Worm (Caenorhabditis elegans): ENCODE measurements around the gene F59B2.14.

The F59B2.14 gene

DNA sequence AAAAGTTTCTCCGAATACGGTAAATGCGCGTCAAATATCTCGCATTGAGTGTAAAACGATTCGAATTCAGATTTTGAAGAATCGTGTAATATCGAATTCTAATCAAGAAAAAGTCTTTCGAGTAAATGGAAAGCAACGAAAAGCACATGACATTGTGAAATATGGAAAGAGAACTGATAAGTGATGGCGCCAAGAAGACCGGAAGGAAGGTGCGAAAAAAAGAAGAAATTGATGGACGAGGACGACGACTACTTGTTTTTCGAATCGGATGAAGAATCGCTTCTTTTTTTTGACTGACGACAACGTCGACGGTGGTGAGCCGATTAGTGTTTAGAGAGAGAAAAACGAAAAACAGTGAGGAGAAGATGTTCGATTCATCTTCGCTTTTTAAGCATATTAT lies 36.5 kb downstream of the F59B2.14 start (continued):
- TF ChIP-seq snpc-4 (tag; optimal IDR thresholded peaks at IDR 0.05) (no peak), sptf-1 (tag; optimal IDR thresholded peaks at IDR 0.05) (no peak), unc-86 (tag; optimal IDR thresholded peaks at IDR 0.05) (no peak), elt-2 (tag; optimal IDR thresholded peaks at IDR 0.05) (peak; percentile 41), ztf-11 (tag; optimal IDR thresholded peaks at IDR 0.05) (no peak), zip-4 (GFP tag; optimal IDR thresholded peaks at IDR 0.05) (no peak), hpl-2 (GFP tag; optimal IDR thresholded peaks at IDR 0.05) (no peak), nhr-85 (tag) (peak; percentile 49), ces-1 (GFP tag; optimal IDR thresholded peaks at IDR 0.05) (no peak), dpl-1 (GFP tag; optimal IDR thresholded peaks at IDR 0.05) (no peak), C04F5.9 (tag; optimal IDR thresholded peaks at IDR 0.05) (no peak), egl-27 (tag; optimal IDR thresholded peaks at IDR 0.05) (no peak), vab-15 (tag; optimal IDR thresholded peaks at IDR 0.05) (no peak), mef-2 (tag; optimal IDR thresholded peaks at IDR 0.05) (no peak), zag-1 (tag; optimal IDR thresholded peaks at IDR 0.05) (no peak), nhr-19 (GFP tag; conservative IDR thresholded peaks at IDR 0.05) (no peak), nhr-12 (tag; optimal IDR thresholded peaks at IDR 0.05) (no peak), nhr-77 (tag; optimal IDR thresholded peaks at IDR 0.05) (no peak), fkh-8 (tag; optimal IDR thresholded peaks at IDR 0.05) (peak; percentile 16), lin-14 (GFP tag; optimal IDR thresholded peaks at IDR 0.05) (peak; percentile 61), pax-3 (tag; optimal IDR thresholded peaks at IDR 0.05) (no peak), tlp-1 (tag; optimal IDR thresholded peaks at IDR 0.05) (no peak), swsn-7 (tag; optimal IDR thresholded peaks at IDR 0.05) (no peak), unc-98 (GFP tag; IDR thresholded peaks at IDR 0.05) (no peak), nhr-76 (tag; optimal IDR thresholded peaks at IDR 0.05) (no peak), skn-1 (tag; optimal IDR thresholded peaks at IDR 0.05) (no peak), unc-130 (tag; optimal IDR thresholded peaks at IDR 0.05) (no peak), elt-3 (tag; optimal IDR thresholded peaks at IDR 0.05) (peak in 1 of 6 experiments; percentile 62), ceh-90 (tag; optimal IDR thresholded peaks at IDR 0.05) (no peak), nhr-71 (tag; optimal IDR thresholded peaks at IDR 0.05) (peak; percentile 10), pqm-1 (tag; optimal IDR thresholded peaks at IDR 0.05) (no peak), lsy-2 (tag; optimal IDR thresholded peaks at IDR 0.05) (no peak), grh-1 (GFP tag; IDR thresholded peaks at IDR 0.05) (no peak), lir-3 (tag; optimal IDR thresholded peaks at IDR 0.05; ENCODE audit: poor library complexity) (no peak), fos-1 (tag; optimal IDR thresholded peaks at IDR 0.05) (no peak), ama-1 (optimal IDR thresholded peaks at IDR 0.05) (no peak), xbp-1 (tag; optimal IDR thresholded peaks at IDR 0.05) (no peak), nhr-84 (tag; optimal IDR thresholded peaks at IDR 0.05) (no peak), ceh-63 (GFP tag; optimal IDR thresholded peaks at IDR 0.05) (no peak), nhr-47 (tag; optimal IDR thresholded peaks at IDR 0.05) (no peak), rnt-1 (tag; optimal IDR thresholded peaks at IDR 0.05) (no peak), sup-37 (GFP tag; optimal IDR thresholded peaks at IDR 0.05) (no peak), pag-3 (tag; optimal IDR thresholded peaks at IDR 0.05; ENCODE audit: borderline replicate concordance, insufficient read depth) (no peak), dsc-1 (tag; optimal IDR thresholded peaks at IDR 0.05) (peak; percentile 4), lin-15B (tag; optimal IDR thresholded peaks at IDR 0.05) (no peak), Y116A8C.19 (tag; optimal IDR thresholded peaks at IDR 0.05; ENCODE audit: borderline replicate concordance) (no peak), nhr-11 (tag; optimal IDR thresholded peaks at IDR 0.05) (no peak)
